Worm (Caenorhabditis elegans) whole organism, L4 larva: Measurements from ENCODE around the gene fip-2.

Experiments
- D1046.2 ChIP-seq: fragments of 200-800 bp; sonication (Bioruptor generic); IDR thresholded peaks from 2 replicates; pipeline ENCODE4 v1.3.6; 2022; ENCODE audit warnings: missing genetic modification characterization, missing compliant biosample characterization
- F49E8.2 ChIP-seq: sonication (generic microtip); optimal IDR thresholded peaks from 2 replicates; lab custom pipeline; 2016; ENCODE audit warnings: missing compliant biosample characterization, mild to moderate bottlenecking, missing genetic modification characterization, borderline replicate concordance
- T26A8.4 ChIP-seq: fragments of 200-800 bp; sonication (Bioruptor generic); IDR thresholded peaks from 2 replicates; pipeline ENCODE4 v1.3.6; 2022; ENCODE audit warnings: missing genetic modification characterization, missing compliant biosample characterization
- Y75B8A.6 ChIP-seq: fragments of 200-800 bp; sonication (Bioruptor generic); IDR thresholded peaks from 2 replicates; pipeline ENCODE4 v1.3.6; 2022; ENCODE audit warnings: missing genetic modification reagents, missing genetic modification characterization, missing compliant biosample characterization
- ZK337.2 ChIP-seq: fragments of 200-800 bp; sonication (Bioruptor generic); IDR thresholded peaks from 2 replicates; pipeline ENCODE4 v1.3.6; 2022; ENCODE audit warnings: missing genetic modification reagents, missing genetic modification characterization, missing compliant biosample characterization
- aly-2 ChIP-seq: sonication (generic microtip); optimal IDR thresholded peaks from 2 replicates; lab custom pipeline; 2018; ENCODE audit warnings: missing biosample characterization, missing genetic modification characterization
- ceh-20 ChIP-seq: fragments of 200-800 bp; sonication (Bioruptor generic); IDR thresholded peaks from 2 replicates; pipeline ENCODE4 v1.3.6; 2022; ENCODE audit warnings: missing genetic modification reagents, missing genetic modification characterization, missing compliant biosample characterization
- ceh-28 ChIP-seq: fragments of 150-350 bp; optimal IDR thresholded peaks from 2 replicates; lab custom pipeline; 2014; ENCODE audit warnings: missing biosample characterization, missing genetic modification reagents, missing genetic modification characterization
- ceh-32 ChIP-seq: sonication (generic microtip); optimal IDR thresholded peaks from 2 replicates; lab custom pipeline; 2016; ENCODE audit warnings: mild to moderate bottlenecking, missing genetic modification characterization, missing compliant biosample characterization; ENCODE audit not compliant: poor library complexity
- ceh-62 ChIP-seq: sonication (generic microtip); optimal IDR thresholded peaks from 2 replicates; lab custom pipeline; 2017; ENCODE audit warnings: missing biosample characterization, missing genetic modification characterization
- daf-12 ChIP-seq: fragments of 150-350 bp; optimal IDR thresholded peaks from 2 replicates; lab custom pipeline; 2014; ENCODE audit warnings: missing biosample characterization, missing genetic modification reagents, missing genetic modification characterization
- daf-16 ChIP-seq, 3 experiments: sonication (generic microtip); optimal IDR thresholded peaks; 2 replicates each; lab custom pipeline; 2016 to 2017; ENCODE audit warnings: missing genetic modification characterization in 3 of 3, missing genetic modification reagents in 3 of 3, mild to moderate bottlenecking in 2 of 3, missing compliant biosample characterization in 2 of 3, missing biosample characterization in 1 of 3, moderate library complexity in 1 of 3
- dmd-6 ChIP-seq: fragments of 200-800 bp; sonication (Bioruptor generic); IDR thresholded peaks from 2 replicates; pipeline ENCODE4 v1.3.6; 2022; ENCODE audit warnings: missing genetic modification reagents, missing genetic modification characterization, missing compliant biosample characterization
- dmd-8 ChIP-seq: fragments of 200-800 bp; sonication (Bioruptor generic); IDR thresholded peaks from 2 replicates; pipeline ENCODE4 v1.3.6; 2022; ENCODE audit warnings: missing genetic modification characterization, missing compliant biosample characterization
- dmd-9 ChIP-seq: fragments of 200-800 bp; sonication (Bioruptor generic); IDR thresholded peaks from 2 replicates; pipeline ENCODE4 v1.3.6; 2022; ENCODE audit warnings: missing genetic modification reagents, missing genetic modification characterization, missing compliant biosample characterization
- dpl-1 ChIP-seq: fragments of 150-350 bp; optimal IDR thresholded peaks from 2 replicates; lab custom pipeline; 2014; ENCODE audit warnings: missing biosample characterization, missing genetic modification reagents, missing genetic modification characterization
- dve-1 ChIP-seq: sonication (generic microtip); optimal IDR thresholded peaks from 2 replicates; lab custom pipeline; 2017; ENCODE audit warnings: antibody characterized with exemption, mild to moderate bottlenecking, missing genetic modification characterization, missing compliant biosample characterization; ENCODE audit not compliant: insufficient read depth
- egl-27 ChIP-seq: sonication (generic microtip); optimal IDR thresholded peaks from 3 replicates; lab custom pipeline; 2017; ENCODE audit warnings: missing biosample characterization, missing genetic modification reagents, missing genetic modification characterization
- fkh-10 ChIP-seq: fragments of 150-350 bp; optimal IDR thresholded peaks from 2 replicates; lab custom pipeline; 2014; ENCODE audit warnings: missing biosample characterization, missing genetic modification reagents, missing genetic modification characterization
- hif-1 ChIP-seq, 2 experiments: sonication (generic microtip); optimal IDR thresholded peaks; 2 replicates each; lab custom pipeline; 2016 to 2017; ENCODE audit warnings: missing compliant biosample characterization in 2 of 2, missing genetic modification characterization in 2 of 2, missing genetic modification reagents in 2 of 2, missing genotype in 2 of 2, mild to moderate bottlenecking in 1 of 2
- hlh-30 ChIP-seq: sonication (generic microtip); optimal IDR thresholded peaks from 2 replicates; lab custom pipeline; 2017; ENCODE audit warnings: antibody characterized with exemption, mild to moderate bottlenecking, missing genetic modification characterization, missing compliant biosample characterization; ENCODE audit not compliant: insufficient read depth
- lin-1 ChIP-seq: fragments of 200-800 bp; sonication (Bioruptor generic); IDR thresholded peaks from 2 replicates; pipeline ENCODE4 v1.3.6; 2022; ENCODE audit warnings: missing genetic modification reagents, missing genetic modification characterization, missing compliant biosample characterization
- lin-38 ChIP-seq: fragments of 200-800 bp; sonication (Bioruptor generic); IDR thresholded peaks from 2 replicates; pipeline ENCODE4 v1.3.6; 2022; ENCODE audit warnings: missing genetic modification reagents, missing genetic modification characterization, missing compliant biosample characterization
- lir-3 ChIP-seq: sonication (generic microtip); optimal IDR thresholded peaks from 2 replicates; lab custom pipeline; 2016; ENCODE audit warnings: mild to moderate bottlenecking, missing genetic modification characterization, missing compliant biosample characterization
- mdl-1 ChIP-seq, 2 experiments: fragments of 150-350 bp in 1 of 2; sonication (generic microtip) in 1 of 2; optimal IDR thresholded peaks; 2 replicates each; lab custom pipeline; 2014 to 2017; ENCODE audit warnings: missing biosample characterization in 2 of 2, missing genetic modification characterization in 2 of 2
- mdt-29 ChIP-seq: fragments of 200-800 bp; sonication (Bioruptor generic); IDR thresholded peaks from 2 replicates; pipeline ENCODE4 v1.3.6; 2022; ENCODE audit warnings: missing genetic modification reagents, missing genetic modification characterization, missing compliant biosample characterization
- mep-1 ChIP-seq: fragments of 150-350 bp; sonication (generic microtip); optimal IDR thresholded peaks from 3 replicates; lab custom pipeline; 2014; ENCODE audit warnings: missing biosample characterization, missing genetic modification characterization
- nhr-25 ChIP-seq: sonication (generic microtip); optimal IDR thresholded peaks from 2 replicates; lab custom pipeline; 2017; ENCODE audit warnings: missing genetic modification characterization, mild to moderate bottlenecking, missing compliant biosample characterization, antibody characterized with exemption, moderate library complexity, borderline replicate concordance; ENCODE audit not compliant: insufficient read depth
- nhr-28 ChIP-seq: fragments of 150-350 bp; optimal IDR thresholded peaks from 2 replicates; lab custom pipeline; 2014; ENCODE audit warnings: missing biosample characterization, missing genetic modification characterization
- nhr-42 ChIP-seq: fragments of 200-800 bp; sonication (Bioruptor generic); IDR thresholded peaks from 2 replicates; pipeline ENCODE4 v1.3.6; 2022; ENCODE audit warnings: missing genetic modification characterization, missing compliant biosample characterization
- nhr-48 ChIP-seq: sonication (generic microtip); optimal IDR thresholded peaks from 2 replicates; lab custom pipeline; 2016; ENCODE audit warnings: mild to moderate bottlenecking, missing genetic modification characterization, missing compliant biosample characterization
- nhr-6 ChIP-seq: fragments of 150-350 bp; optimal IDR thresholded peaks from 2 replicates; lab custom pipeline; 2014; ENCODE audit warnings: missing biosample characterization, missing genetic modification characterization
- nhr-77 ChIP-seq: fragments of 150-350 bp; optimal IDR thresholded peaks from 2 replicates; lab custom pipeline; 2014; ENCODE audit warnings: missing biosample characterization, missing genetic modification characterization
- pqm-1 ChIP-seq: sonication (generic microtip); optimal IDR thresholded peaks from 2 replicates; lab custom pipeline; 2017; ENCODE audit warnings: missing biosample characterization, missing genetic modification characterization
- rbr-2 ChIP-seq: sonication (generic microtip); optimal IDR thresholded peaks from 2 replicates; lab custom pipeline; 2016; ENCODE audit warnings: missing genotype, missing genetic modification characterization, missing compliant biosample characterization
- saeg-2 ChIP-seq: fragments of 200-800 bp; sonication (Bioruptor generic); IDR thresholded peaks from 2 replicates; pipeline ENCODE4 v1.3.6; 2022; ENCODE audit warnings: missing genetic modification reagents, missing genetic modification characterization, missing compliant biosample characterization
- snpc-1.2 ChIP-seq: fragments of 200-800 bp; sonication (Bioruptor generic); IDR thresholded peaks from 2 replicates; pipeline ENCODE4 v1.3.6; 2022; ENCODE audit warnings: missing genetic modification reagents, missing genetic modification characterization, missing compliant biosample characterization
- tag-97 ChIP-seq: fragments of 200-800 bp; sonication (Bioruptor generic); IDR thresholded peaks from 2 replicates; pipeline ENCODE4 v1.3.6; 2022; ENCODE audit warnings: missing genetic modification characterization, missing compliant biosample characterization
- tra-1 ChIP-seq: fragments of 200-800 bp; sonication (Bioruptor generic); IDR thresholded peaks from 2 replicates; pipeline ENCODE4 v1.3.6; 2022; ENCODE audit warnings: missing genetic modification reagents, missing genetic modification characterization, missing compliant biosample characterization
- unc-130 ChIP-seq: sonication (generic microtip); optimal IDR thresholded peaks from 2 replicates; lab custom pipeline; 2016; ENCODE audit warnings: missing genetic modification reagents, missing genetic modification characterization, missing compliant biosample characterization
- unc-39 ChIP-seq: sonication (generic microtip); optimal IDR thresholded peaks from 2 replicates; lab custom pipeline; 2017; ENCODE audit warnings: missing biosample characterization, missing genetic modification characterization
- unc-62 ChIP-seq, 3 experiments: fragments of 150-350 bp in 1 of 3; sonication (generic microtip); optimal IDR thresholded peaks in 2 of 3; peaks in 1 of 3; 1 replicate in 1 of 3; 2 replicates in 2 of 3; lab custom pipeline; 2014 to 2017; ENCODE audit warnings: missing biosample characterization in 3 of 3, missing genetic modification characterization in 3 of 3, missing genetic modification reagents in 3 of 3, missing genotype in 1 of 3
- vab-7 ChIP-seq: fragments of 200-800 bp; sonication (Bioruptor generic); IDR thresholded peaks from 2 replicates; pipeline ENCODE4 v1.3.6; 2022; ENCODE audit warnings: missing genetic modification reagents, missing genetic modification characterization, missing compliant biosample characterization
- zip-2 ChIP-seq: fragments of 150-350 bp; optimal IDR thresholded peaks from 2 replicates; lab custom pipeline; 2014; ENCODE audit warnings: missing biosample characterization, missing genetic modification characterization
- ztf-11 ChIP-seq: fragments of 150-350 bp; optimal IDR thresholded peaks from 2 replicates; lab custom pipeline; 2014; ENCODE audit warnings: missing biosample characterization, missing genetic modification characterization

Gene fip-2

ce11 chrV:9094060-9094628 is 26.4 kb downstream of the fip-2 start (continued):
- TF ChIP-seq nhr-25 (tag; lab: Kevin White, UChicago) (no peak), lin-1 (GFP tag; lab: Robert Waterston, UW) (peak; percentile 52; the same call in 1 of the 2 replicates), ceh-62 (no peak), mep-1 (tag; lab: Kevin White, UChicago) (peak; percentile 54), nhr-42 (GFP tag; lab: Robert Waterston, UW) (no peak), T26A8.4 (0 out of 2 replicates have a peak, but pooled peaks have one; percentile 27), vab-7 (GFP tag; lab: Robert Waterston, UW) (no peak), ceh-20 (no peak), nhr-28 (tag; lab: Kevin White, UChicago) (peak; percentile 80), hlh-30 (peak; percentile 92), mdl-1 (tag; optimal IDR thresholded peaks at IDR 0.05; lab: Kevin White, UChicago) (peak in 1 of 2 experiments; percentile 83), hif-1 (tag; optimal IDR thresholded peaks at IDR 0.05; lab: Kevin White, UChicago) (peak in 1 of 2 experiments; percentile 39), nhr-77 (peak; percentile 24), tra-1 (GFP tag; lab: Robert Waterston, UW) (no peak), snpc-1.2 (GFP tag; lab: Robert Waterston, UW) (no peak), lir-3 (tag; lab: Kevin White, UChicago) (no peak), ZK337.2 (no peak), mdt-29 (GFP tag; lab: Robert Waterston, UW) (0 out of 2 replicates have a peak, but pooled peaks have one; percentile 53)

ce11 chrV:9094976-9095375 is 27.2 kb downstream of the fip-2 start:
- no peak for TF ChIP-seq fkh-10 (GFP tag; lab: Kevin White, UChicago)
- no peak for TF ChIP-seq F49E8.2 (tag; lab: Kevin White, UChicago)
- TF ChIP-seq ztf-11, result no peak
- peak; percentile 15; the same call in 1 of the 2 replicates for TF ChIP-seq dmd-6 (GFP tag; lab: Robert Waterston, UW)
- TF ChIP-seq daf-16 (GFP tag; optimal IDR thresholded peaks at IDR 0.05; lab: Kevin White, UChicago), result no peak
- TF ChIP-seq daf-16 (tag; optimal IDR thresholded peaks at IDR 0.05; lab: Kevin White, UChicago), result peak; percentile 50
- TF ChIP-seq nhr-77, result peak; percentile 18
- peak in 1 of 2 experiments; percentile 12 for TF ChIP-seq unc-62 (GFP tag; optimal IDR thresholded peaks at IDR 0.05 in 1 of 2; lab: Kevin White, UChicago)
- no peak for TF ChIP-seq unc-62 (tag; optimal IDR thresholded peaks at IDR 0.05; lab: Kevin White, UChicago)
- no peak for TF ChIP-seq zip-2
- no peak for TF ChIP-seq saeg-2
- no peak for TF ChIP-seq unc-130
- peak; percentile 39 for TF ChIP-seq dve-1
- TF ChIP-seq, all 104 proteins: peak for 5

ce11 chrV:9095613-9096317 is 28.0 kb downstream of the fip-2 start, which contains the start of gene F21C10.10:
F21C10.10 (plus strand) TSS chrV:9096267.
- no peak for TF ChIP-seq Y75B8A.6 (GFP tag; lab: Robert Waterston, UW)
- TF ChIP-seq mdl-1 (tag; optimal IDR thresholded peaks at IDR 0.05; lab: Kevin White, UChicago), result peak; percentile 77 to 96
- TF ChIP-seq dmd-9 (GFP tag; lab: Robert Waterston, UW), result no peak
- TF ChIP-seq daf-12 (tag; lab: Kevin White, UChicago), result no peak
- peak; percentile 50 for TF ChIP-seq nhr-6
- peak; percentile 61 to 92 for TF ChIP-seq daf-16 (GFP tag; optimal IDR thresholded peaks at IDR 0.05; lab: Kevin White, UChicago)
- peak; percentile 91 for TF ChIP-seq daf-16 (tag; optimal IDR thresholded peaks at IDR 0.05; lab: Kevin White, UChicago)
- TF ChIP-seq ZK337.2, result no peak
- peak; percentile 92 for TF ChIP-seq ceh-20
- no peak for TF ChIP-seq ceh-32 (tag; lab: Kevin White, UChicago)
- TF ChIP-seq rbr-2, result peak; percentile 66
- TF ChIP-seq dpl-1 (GFP tag; lab: Kevin White, UChicago), result peak; percentile 56
- TF ChIP-seq T26A8.4, result peak; percentile 66
- TF ChIP-seq tra-1 (GFP tag; lab: Robert Waterston, UW), result peak; percentile 94
- TF ChIP-seq ceh-28 (tag; lab: Kevin White, UChicago), result no peak
- peak; percentile 99 for TF ChIP-seq nhr-48 (tag; lab: Kevin White, UChicago)
- TF ChIP-seq D1046.2 (GFP tag; lab: Robert Waterston, UW), result no peak
- no peak for TF ChIP-seq tag-97
- peak; percentile 45 for TF ChIP-seq lin-38 (GFP tag; lab: Robert Waterston, UW)
- peak; percentile 14 for TF ChIP-seq pqm-1 (tag; lab: Kevin White, UChicago)
- TF ChIP-seq aly-2 (tag; lab: Kevin White, UChicago), result no peak
- TF ChIP-seq hlh-30, result peak; percentile 99
- TF ChIP-seq egl-27 (tag; lab: Kevin White, UChicago), result no peak
- TF ChIP-seq unc-39, result no peak
- TF ChIP-seq dmd-8 (GFP tag; lab: Robert Waterston, UW), result no peak
